Worm (Caenorhabditis elegans) whole organism, L2 larva: ENCODE results near the gene gpdh-2.

Experiments used
- R02D3.7 ChIP-seq: fragments of 150-350 bp; optimal IDR thresholded peaks from 2 replicates; lab custom pipeline; 2014; ENCODE audit warnings: missing biosample characterization, missing genetic modification characterization
- Y55F3AM.14 ChIP-seq: fragments of 200-800 bp; sonication (Bioruptor generic); optimal IDR thresholded peaks from 2 replicates; lab custom pipeline; 2018; ENCODE audit warnings: mild to moderate bottlenecking, missing genetic modification characterization, missing compliant biosample characterization
- ama-1 ChIP-seq: fragments of 150-350 bp; optimal IDR thresholded peaks from 2 replicates; lab custom pipeline; 2018; ENCODE audit warnings: inconsistent platforms
- lin-13 ChIP-seq: fragments of 150-350 bp; optimal IDR thresholded peaks from 2 replicates; lab custom pipeline; 2014; ENCODE audit warnings: missing biosample characterization, missing genetic modification reagents, missing genetic modification characterization

DNA sequence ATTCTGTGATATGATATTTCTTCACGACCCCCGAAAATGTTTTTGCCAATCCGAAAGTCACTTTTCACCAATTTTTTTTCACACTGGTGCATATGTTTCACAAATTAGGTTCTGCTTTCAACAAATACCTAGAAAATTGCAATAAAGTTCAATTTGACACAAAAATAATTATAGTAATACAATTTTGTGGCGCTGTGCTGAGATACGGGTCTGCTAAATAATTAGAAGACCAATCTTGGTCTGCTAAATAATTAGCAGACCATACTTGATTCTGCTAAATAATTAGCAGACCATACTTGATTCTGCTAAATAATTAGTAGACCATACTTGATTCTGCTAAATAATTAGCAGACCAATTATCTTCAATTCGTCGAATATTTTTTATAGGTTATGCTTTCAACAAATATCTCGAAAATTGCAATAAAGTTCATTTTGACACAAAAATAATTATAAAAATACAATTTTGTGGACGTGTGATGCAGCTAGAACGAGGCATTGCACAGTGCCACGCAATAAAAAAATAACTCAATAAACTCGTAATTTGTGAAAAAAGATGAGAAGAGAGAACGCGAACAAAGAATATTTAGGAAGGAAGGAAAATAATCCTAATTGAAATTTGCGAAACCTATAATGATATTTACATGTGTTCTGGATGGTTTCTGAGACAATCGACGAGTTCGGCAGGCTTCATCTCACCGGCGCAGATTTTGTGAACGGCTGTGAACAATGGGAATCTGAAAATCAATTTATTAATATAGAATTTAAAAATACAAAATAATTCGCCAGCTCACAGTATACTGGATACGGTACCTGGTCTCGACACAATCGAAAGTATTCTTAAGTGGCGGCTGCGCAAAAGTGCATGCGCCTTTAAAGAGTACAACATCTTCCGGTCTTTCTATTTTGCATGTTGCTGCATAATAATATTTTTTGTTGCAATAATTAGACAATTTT, 5.0 kb downstream of the gpdh-2 start:
- TF ChIP-seq Y55F3AM.14 (GFP tag; lab: Kevin White, UChicago) (no peak), R02D3.7 (no peak), ama-1 (lab: Kevin White, UChicago) (no peak), lin-13 (GFP tag; lab: Kevin White, UChicago) (no peak)
